Fruit fly (Drosophila melanogaster) whole organism, adult: ENCODE data around the gene CG14229.

Experiments
- CG12768 ChIP-seq: fragments of 200-800 bp; sonication (Bioruptor generic); optimal IDR thresholded peaks from 2 replicates; lab custom pipeline; 2017; ENCODE audit warnings: missing biosample characterization, missing genetic modification characterization, mild to moderate bottlenecking, moderate library complexity, missing genetic modification reagents
- CG5204 ChIP-seq: fragments of 200-800 bp; sonication (Bioruptor generic); optimal IDR thresholded peaks from 2 replicates; lab custom pipeline; 2016; ENCODE audit warnings: missing biosample characterization, missing genetic modification characterization
- tj ChIP-seq: fragments of 200-800 bp; sonication (Bioruptor generic); optimal IDR thresholded peaks from 3 replicates; lab custom pipeline; 2017; ENCODE audit warnings: missing biosample characterization, mild to moderate bottlenecking, missing genetic modification characterization, moderate library complexity

DNA sequence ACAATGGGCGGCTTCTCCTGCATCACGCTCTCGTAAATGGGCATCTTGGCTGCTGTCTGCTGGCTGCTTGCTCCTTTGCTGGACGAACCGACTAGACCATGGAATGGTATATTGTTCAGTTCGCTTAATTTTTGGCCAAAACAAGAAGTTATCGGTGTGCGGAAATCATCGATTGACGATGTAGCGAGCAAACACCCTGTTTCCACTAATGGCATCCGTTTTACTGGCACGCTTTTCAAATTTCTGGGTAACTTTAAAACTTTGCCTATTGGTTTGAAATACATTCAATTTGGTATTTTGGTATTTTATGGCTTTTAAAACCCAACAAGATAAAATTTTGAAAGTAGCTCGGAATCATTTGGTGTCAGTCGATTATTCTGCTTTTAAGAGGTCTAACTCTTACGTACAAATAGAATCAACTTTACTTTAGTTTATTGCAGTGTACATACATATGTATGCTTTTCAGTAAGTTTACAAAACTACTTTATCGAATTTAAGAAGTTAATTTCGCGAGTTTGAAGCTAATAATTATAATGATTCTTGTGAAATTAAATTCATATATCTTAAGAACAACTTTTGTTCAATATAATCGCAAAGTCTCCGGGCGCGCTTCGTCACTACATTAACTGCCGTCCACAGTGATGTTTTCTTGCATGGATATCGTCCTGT, 49.0 kb downstream of the CG14229 start, which contains the start of gene Arp10:
- TF ChIP-seq CG12768 (GFP tag; lab: Kevin White, UChicago): no peak
- no peak for TF ChIP-seq tj (GFP tag; lab: Kevin White, UChicago)
- TF ChIP-seq CG5204 (GFP tag; lab: Kevin White, UChicago): no peak
